Fruit fly (Drosophila melanogaster): ENCODE data around the gene CG14086.

Gene CG14086

dm6 chr3L:19237780-19238179 lies 37.8 kb upstream of the CG14086 start:
- TF ChIP-seq CG9609 (GFP tag; optimal IDR thresholded peaks at IDR 0.05): no peak
- TF ChIP-seq Nf-YB (GFP tag; optimal IDR thresholded peaks at IDR 0.05): no peak
- no peak for TF ChIP-seq CkIIα-i1 (GFP tag; IDR thresholded peaks at IDR 0.05)
- no peak for TF ChIP-seq CG11723 (GFP tag; optimal IDR thresholded peaks at IDR 0.05)
- TF ChIP-seq Optix (GFP tag; IDR thresholded peaks at IDR 0.05): no peak
- TF ChIP-seq CG13894 (tag; optimal IDR thresholded peaks at IDR 0.05): peak; percentile 28
- TF ChIP-seq D (optimal IDR thresholded peaks at IDR 0.05): no peak
- no peak for TF ChIP-seq D (GFP tag; optimal IDR thresholded peaks at IDR 0.05)
- TF ChIP-seq Med (GFP tag): peak; percentile 3
- TF ChIP-seq CG14441 (GFP tag; IDR thresholded peaks at IDR 0.05): no peak
- no peak for TF ChIP-seq sr (GFP tag; IDR thresholded peaks at IDR 0.05)
- no peak for TF ChIP-seq emc (GFP tag; optimal IDR thresholded peaks at IDR 0.05)
- TF ChIP-seq Six4 (GFP tag; optimal IDR thresholded peaks at IDR 0.05): no peak
- TF ChIP-seq CG15269 (tag; optimal IDR thresholded peaks at IDR 0.05): no peak
- TF ChIP-seq aop (GFP tag; IDR thresholded peaks at IDR 0.05): no peak
- TF ChIP-seq dpn (GFP tag; optimal IDR thresholded peaks at IDR 0.05): no peak
- TF ChIP-seq vfl (GFP tag; optimal IDR thresholded peaks at IDR 0.05): no peak
- TF ChIP-seq CG9437 (GFP tag; optimal IDR thresholded peaks at IDR 0.05): peak; percentile 83
- no peak for TF ChIP-seq Neu2 (GFP tag; optimal IDR thresholded peaks at IDR 0.05; ENCODE audit: borderline replicate concordance)
- no peak for TF ChIP-seq trh (GFP tag; optimal IDR thresholded peaks at IDR 0.05)
- TF ChIP-seq ken (GFP tag; IDR thresholded peaks at IDR 0.05): no peak
- peak; percentile 46; the same call in 1 of the 2 replicates for TF ChIP-seq crol (GFP tag; IDR thresholded peaks at IDR 0.05)
- no peak for TF ChIP-seq CG10462 (GFP tag; optimal IDR thresholded peaks at IDR 0.05)
- no peak for TF ChIP-seq hbn (GFP tag; IDR thresholded peaks at IDR 0.05; ENCODE audit: partially characterized antibody)
- no peak for TF ChIP-seq h (optimal IDR thresholded peaks at IDR 0.05)
- no peak for TF ChIP-seq CG8924 (tag; optimal IDR thresholded peaks at IDR 0.05)
- TF ChIP-seq CG14860 (GFP tag; IDR thresholded peaks at IDR 0.05; ENCODE audit: partially characterized antibody): 0 out of 3 replicates have a peak, but pooled peaks have one; percentile 27
- no peak for TF ChIP-seq CG7839 (tag; optimal IDR thresholded peaks at IDR 0.05)
- TF ChIP-seq pfk (GFP tag; optimal IDR thresholded peaks at IDR 0.05): peak; percentile 75
- TF ChIP-seq Adf1 (GFP tag; IDR thresholded peaks at IDR 0.05): peak; percentile 15; the same call in 1 of the 2 replicates
- TF ChIP-seq sens (GFP tag): no peak
- TF ChIP-seq pan (optimal IDR thresholded peaks at IDR 0.05): no peak
- no peak for TF ChIP-seq pan (GFP tag; optimal IDR thresholded peaks at IDR 0.05 in 1 of 2, IDR thresholded peaks at IDR 0.05 in 1 of 2)
- TF ChIP-seq onecut (GFP tag; IDR thresholded peaks at IDR 0.05): no peak
- peak; percentile 17 for TF ChIP-seq Myb (GFP tag; optimal IDR thresholded peaks at IDR 0.05)
- no peak for TF ChIP-seq lmd (GFP tag; IDR thresholded peaks at IDR 0.05)
- no peak for TF ChIP-seq CG6689 (GFP tag; IDR thresholded peaks at IDR 0.05)
- no peak for TF ChIP-seq CG1233 (GFP tag; optimal IDR thresholded peaks at IDR 0.05)
- no peak for TF ChIP-seq CG12155 (GFP tag; optimal IDR thresholded peaks at IDR 0.05)
- no peak for TF ChIP-seq slbo (GFP tag; IDR thresholded peaks at IDR 0.05)
- TF ChIP-seq abd-A (tag; optimal IDR thresholded peaks at IDR 0.05): peak; percentile 32
- no peak for TF ChIP-seq gsb (GFP tag; IDR thresholded peaks at IDR 0.05)
- TF ChIP-seq Scr (GFP tag; IDR thresholded peaks at IDR 0.05; ENCODE audit: partially characterized antibody): no peak
- no peak for TF ChIP-seq Sry-δ (GFP tag; optimal IDR thresholded peaks at IDR 0.05)
- TF ChIP-seq CG12071 (GFP tag; optimal IDR thresholded peaks at IDR 0.05): peak; percentile 10
- TF ChIP-seq CG30020 (tag; optimal IDR thresholded peaks at IDR 0.05): no peak
- no peak for TF ChIP-seq CG4820 (GFP tag; optimal IDR thresholded peaks at IDR 0.05)
- no peak for TF ChIP-seq chinmo (GFP tag; IDR thresholded peaks at IDR 0.05; ENCODE audit: partially characterized antibody)
- no peak for TF ChIP-seq luna (GFP tag; optimal IDR thresholded peaks at IDR 0.05)
- no peak for TF ChIP-seq CG3065 (GFP tag; optimal IDR thresholded peaks at IDR 0.05)
- no peak for TF ChIP-seq CG4730 (GFP tag; IDR thresholded peaks at IDR 0.05)
- no peak for TF ChIP-seq Opbp (GFP tag; IDR thresholded peaks at IDR 0.05; ENCODE audit: partially characterized antibody)
- no peak for TF ChIP-seq YL-1 (GFP tag; optimal IDR thresholded peaks at IDR 0.05)

All from whole organism, embryonic.